Worm (Caenorhabditis elegans) whole organism, mixed stage, embryonic: ENCODE results near the gene cyp-37B1.

ENCODE experiments used
- elt-3 ChIP-seq: fragments of 150-350 bp; optimal IDR thresholded peaks from 2 replicates; lab custom pipeline; 2014; ENCODE audit warnings: missing biosample characterization, missing genetic modification characterization
- lin-13 ChIP-seq: fragments of 150-350 bp; optimal IDR thresholded peaks from 2 replicates; lab custom pipeline; 2014; ENCODE audit warnings: missing biosample characterization, missing genetic modification characterization
- lsy-2 ChIP-seq: fragments of 150-350 bp; optimal IDR thresholded peaks from 2 replicates; lab custom pipeline; 2014; ENCODE audit warnings: missing biosample characterization, missing genetic modification characterization
- nhr-12 ChIP-seq: fragments of 150-350 bp; optimal IDR thresholded peaks from 2 replicates; lab custom pipeline; 2014; ENCODE audit warnings: missing biosample characterization, missing genetic modification characterization
- nhr-237 ChIP-seq: fragments of 150-350 bp; optimal IDR thresholded peaks from 2 replicates; lab custom pipeline; 2014; ENCODE audit warnings: missing biosample characterization, missing genetic modification characterization
- nhr-76 ChIP-seq: sonication (generic microtip); optimal IDR thresholded peaks from 2 replicates; lab custom pipeline; 2017; ENCODE audit warnings: missing biosample characterization, missing genetic modification characterization
- sem-2 ChIP-seq: fragments of 200-800 bp; sonication (Bioruptor generic); optimal IDR thresholded peaks from 2 replicates; lab custom pipeline; 2018; ENCODE audit warnings: mild to moderate bottlenecking, missing genetic modification characterization, missing compliant biosample characterization
- sptf-1 ChIP-seq: sonication (generic microtip); optimal IDR thresholded peaks from 2 replicates; lab custom pipeline; 2017; ENCODE audit warnings: mild to moderate bottlenecking, missing genetic modification characterization, moderate library complexity, missing compliant biosample characterization
- unc-120 ChIP-seq: sonication (generic microtip); optimal IDR thresholded peaks from 2 replicates; lab custom pipeline; 2017; ENCODE audit warnings: missing genetic modification characterization, missing compliant biosample characterization; ENCODE audit not compliant: poor library complexity, severe bottlenecking
- unc-39 ChIP-seq: fragments of 150-350 bp; optimal IDR thresholded peaks from 2 replicates; lab custom pipeline; 2014; ENCODE audit warnings: missing biosample characterization, missing genetic modification characterization
- unc-62 ChIP-seq: fragments of 150-350 bp; optimal IDR thresholded peaks from 2 replicates; lab custom pipeline; 2014; ENCODE audit warnings: missing biosample characterization, missing genetic modification reagents, missing genetic modification characterization

DNA sequence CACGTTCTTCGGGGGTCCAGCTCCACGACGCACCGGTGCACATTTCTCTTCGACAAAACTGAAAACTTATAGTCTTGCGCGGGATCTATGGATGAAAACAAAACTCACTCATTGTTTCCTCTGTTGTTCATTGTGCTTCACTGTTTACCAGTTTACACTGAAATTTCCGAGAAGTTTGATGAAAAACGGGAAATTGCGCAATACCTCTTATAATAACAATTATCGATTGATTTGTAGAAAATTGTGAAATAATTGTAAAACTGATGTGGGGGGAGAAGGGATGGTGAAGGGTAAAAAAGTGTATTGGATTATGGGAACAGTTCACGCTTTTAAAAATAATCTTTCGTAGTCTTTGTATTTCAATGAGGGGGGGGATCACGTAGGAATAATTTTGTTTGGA is 48.5 kb upstream of the cyp-37B1 start:
- TF ChIP-seq nhr-237 (tag; lab: Kevin White, UChicago) (no peak), elt-3 (tag; lab: Kevin White, UChicago) (no peak), nhr-12 (tag; lab: Kevin White, UChicago) (no peak), sptf-1 (no peak), lin-13 (tag; lab: Kevin White, UChicago) (no peak), lsy-2 (tag; lab: Kevin White, UChicago) (no peak), nhr-76 (tag; lab: Kevin White, UChicago) (no peak), unc-120 (tag; lab: Kevin White, UChicago) (no peak), unc-62 (GFP tag; lab: Kevin White, UChicago) (no peak), sem-2 (GFP tag; lab: Kevin White, UChicago) (no peak), unc-39 (tag; lab: Kevin White, UChicago) (no peak)
